Fruit fly (Drosophila melanogaster): ENCODE measurements around the gene CG15408.

DNA sequence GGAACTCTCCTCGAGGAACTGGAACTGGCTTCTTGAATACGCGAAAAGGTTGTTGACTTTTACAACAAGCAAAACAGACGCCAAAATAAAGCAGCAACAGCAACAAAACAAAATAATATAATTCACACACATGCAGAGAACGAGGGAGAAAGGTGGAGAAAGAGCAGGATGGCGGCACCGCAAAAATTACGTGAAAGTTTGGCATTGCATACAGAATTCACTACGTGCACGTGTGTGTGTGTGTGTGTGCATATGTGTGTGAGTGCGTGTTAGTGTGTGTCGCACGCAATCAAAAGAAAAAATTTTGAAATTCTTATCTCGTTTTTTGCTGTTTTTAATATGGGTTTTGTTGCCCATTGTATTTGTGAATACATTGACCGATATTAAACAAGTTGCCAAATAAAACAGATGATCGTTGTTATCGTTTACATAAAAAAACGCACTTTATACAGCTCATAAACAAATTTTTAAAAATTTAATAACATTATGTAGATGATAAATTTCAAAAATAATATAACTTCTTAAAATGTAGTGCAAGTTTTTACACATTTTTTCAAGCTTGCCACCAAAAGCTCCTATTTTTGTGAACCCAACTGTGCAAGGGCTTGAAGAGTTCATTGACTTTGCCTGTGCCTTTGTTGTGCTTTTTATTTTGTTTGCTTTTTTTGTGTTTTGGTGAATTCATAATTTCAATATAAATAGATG is 8.8 kb downstream of the CG15408 start:
- TF ChIP-seq Sin3A (optimal IDR thresholded peaks at IDR 0.05) (no peak), psq (optimal IDR thresholded peaks at IDR 0.05) (no peak), insv (optimal IDR thresholded peaks at IDR 0.05) (no peak), ttk (optimal IDR thresholded peaks at IDR 0.05) (no peak), h (optimal IDR thresholded peaks at IDR 0.05) (no peak), Myc (optimal IDR thresholded peaks at IDR 0.05) (no peak)
